Worm (Caenorhabditis elegans): Measurements from ENCODE around the gene twk-39.
A peak's percentile ranks its signal among the peaks of the same experiment; 100 is the strongest.

Gene twk-39

ce11 chrIII:11846365-11846764 lies 50.8 kb downstream of the twk-39 start, which contains the start of gene ntl-3:
Gene ntl-3, minus strand, starts transcription at chrIII:11846465.
- TF ChIP-seq elt-1 (tag; optimal IDR thresholded peaks at IDR 0.05) (no peak), F13H6.1 (tag; optimal IDR thresholded peaks at IDR 0.05) (no peak), mdl-1 (tag; optimal IDR thresholded peaks at IDR 0.05) (no peak), ceh-16 (tag; optimal IDR thresholded peaks at IDR 0.05) (no peak), lin-39 (tag; optimal IDR thresholded peaks at IDR 0.05) (no peak), unc-39 (tag; optimal IDR thresholded peaks at IDR 0.05) (no peak)

- no peak for TF ChIP-seq lin-13 (GFP tag; optimal IDR thresholded peaks at IDR 0.05)
- no peak for TF ChIP-seq lsy-2 (tag; optimal IDR thresholded peaks at IDR 0.05)
- TF ChIP-seq nhr-11 (tag; optimal IDR thresholded peaks at IDR 0.05) = no peak
- no peak for TF ChIP-seq nhr-23 (tag; optimal IDR thresholded peaks at IDR 0.05)
- no peak for TF ChIP-seq sem-4 (tag; optimal IDR thresholded peaks at IDR 0.05)
- no peak for TF ChIP-seq dmd-4 (tag; optimal IDR thresholded peaks at IDR 0.05)
- TF ChIP-seq nhr-21 (tag; optimal IDR thresholded peaks at IDR 0.05) = no peak
- no peak for TF ChIP-seq fos-1 (tag; optimal IDR thresholded peaks at IDR 0.05)
- no peak for TF ChIP-seq crh-2 (tag; optimal IDR thresholded peaks at IDR 0.05)
- TF ChIP-seq R02D3.7 (tag; optimal IDR thresholded peaks at IDR 0.05) = no peak
- no peak for TF ChIP-seq lin-11 (tag; optimal IDR thresholded peaks at IDR 0.05)
Observed at ce11 chrIII:11847014-11847413, 51.5 kb downstream of the twk-39 start.

DNA sequence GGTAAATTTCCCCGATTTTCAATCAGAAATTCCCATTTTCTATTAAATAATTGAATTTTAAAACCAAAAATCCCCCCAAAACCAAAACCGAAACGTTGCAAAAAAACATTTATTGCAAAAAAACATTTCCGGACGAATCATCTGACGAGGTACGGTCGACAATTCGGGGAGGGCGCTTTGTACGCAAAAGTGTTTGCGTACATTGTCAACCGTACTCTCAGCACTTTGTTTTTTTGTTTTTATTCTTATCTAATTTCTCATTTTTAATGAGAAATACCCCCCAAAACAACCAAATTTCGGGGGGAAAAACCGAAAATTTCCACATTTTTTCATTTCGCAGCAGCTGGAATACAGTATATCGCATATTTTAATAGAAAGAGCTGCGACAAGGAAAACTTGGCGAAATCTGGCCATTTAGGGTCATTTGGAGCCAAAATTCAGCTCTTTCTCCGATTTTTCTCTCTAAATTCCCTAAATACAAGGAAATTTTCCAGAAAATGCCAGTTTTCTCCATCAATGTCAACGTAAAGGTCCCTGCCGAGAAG lies 52.2 kb downstream of the twk-39 start, which contains the start of gene mif-1:
Gene mif-1, plus strand, starts transcription at position 495 of the 545 bp plus-strand sequence.
- TF ChIP-seq lin-39 (tag; optimal IDR thresholded peaks at IDR 0.05) (no peak), C34F6.9 (tag; optimal IDR thresholded peaks at IDR 0.05) (peak; percentile 54), nhr-129 (tag; optimal IDR thresholded peaks at IDR 0.05) (peak; percentile 41), zag-1 (tag; optimal IDR thresholded peaks at IDR 0.05) (no peak), nhr-77 (tag; optimal IDR thresholded peaks at IDR 0.05) (no peak), unc-55 (GFP tag; optimal IDR thresholded peaks at IDR 0.05) (peak; percentile 64), lin-13 (GFP tag; optimal IDR thresholded peaks at IDR 0.05) (peak; percentile 32), gmeb-1 (tag; optimal IDR thresholded peaks at IDR 0.05) (peak; percentile 36), nhr-12 (tag; optimal IDR thresholded peaks at IDR 0.05) (no peak), lsy-2 (tag; optimal IDR thresholded peaks at IDR 0.05) (peak; percentile 86 to 98)

- TF ChIP-seq unc-39 (tag; optimal IDR thresholded peaks at IDR 0.05) (no peak), F13H6.1 (tag; optimal IDR thresholded peaks at IDR 0.05) (no peak), nhr-6 (tag; optimal IDR thresholded peaks at IDR 0.05) (no peak), lin-11 (tag; optimal IDR thresholded peaks at IDR 0.05) (no peak), ztf-1 (GFP tag; conservative IDR thresholded peaks at IDR 0.05) (no peak), peb-1 (tag; optimal IDR thresholded peaks at IDR 0.05) (no peak), mdl-1 (tag; optimal IDR thresholded peaks at IDR 0.05) (no peak), C34F6.9 (tag; optimal IDR thresholded peaks at IDR 0.05) (no peak), nhr-237 (tag; optimal IDR thresholded peaks at IDR 0.05) (no peak), nhr-23 (tag; optimal IDR thresholded peaks at IDR 0.05) (no peak), ztf-4 (tag; optimal IDR thresholded peaks at IDR 0.05) (no peak), nhr-129 (tag; optimal IDR thresholded peaks at IDR 0.05) (no peak), blmp-1 (tag; optimal IDR thresholded peaks at IDR 0.05; ENCODE audit: insufficient read depth) (no peak), lsy-2 (tag; optimal IDR thresholded peaks at IDR 0.05) (no peak), gmeb-1 (tag; optimal IDR thresholded peaks at IDR 0.05) (no peak), fos-1 (tag; optimal IDR thresholded peaks at IDR 0.05) (no peak), nhr-21 (tag; optimal IDR thresholded peaks at IDR 0.05) (no peak), elt-1 (tag; optimal IDR thresholded peaks at IDR 0.05) (no peak)
Observed at ce11 chrIII:11848317-11848716, 52.8 kb downstream of the twk-39 start.

DNA sequence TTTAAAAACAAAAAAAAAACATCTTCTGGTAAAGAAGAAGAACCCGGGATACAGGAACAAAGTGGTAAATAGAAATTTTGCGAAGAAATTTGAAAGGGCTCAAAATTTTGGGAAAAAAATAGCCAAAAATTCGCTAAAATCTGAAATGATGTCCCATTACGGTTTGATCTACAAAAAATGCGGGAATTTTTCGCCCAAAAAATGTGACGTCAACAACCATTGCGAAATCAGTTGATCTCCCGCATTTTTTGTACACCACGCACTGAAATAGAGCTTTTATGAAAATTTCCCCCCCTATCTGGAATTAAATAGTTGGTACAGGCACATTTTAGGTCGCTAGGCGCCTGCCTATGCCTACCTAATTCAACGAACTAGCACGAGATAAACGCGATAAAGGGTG lies 54.0 kb downstream of the twk-39 start:
- TF ChIP-seq nhr-12 (tag; optimal IDR thresholded peaks at IDR 0.05) (no peak), nhr-129 (tag; optimal IDR thresholded peaks at IDR 0.05) (no peak), zag-1 (tag; optimal IDR thresholded peaks at IDR 0.05) (no peak), skn-1 (tag; optimal IDR thresholded peaks at IDR 0.05) (no peak), nhr-21 (tag; optimal IDR thresholded peaks at IDR 0.05) (no peak), aly-2 (tag; optimal IDR thresholded peaks at IDR 0.05) (no peak), sem-4 (tag; optimal IDR thresholded peaks at IDR 0.05) (no peak), nhr-237 (tag; optimal IDR thresholded peaks at IDR 0.05) (no peak), peb-1 (tag; optimal IDR thresholded peaks at IDR 0.05) (no peak), ztf-11 (tag; optimal IDR thresholded peaks at IDR 0.05) (no peak), ztf-4 (tag; optimal IDR thresholded peaks at IDR 0.05) (no peak), dmd-4 (tag; optimal IDR thresholded peaks at IDR 0.05) (no peak), sma-3 (GFP tag; optimal IDR thresholded peaks at IDR 0.05) (no peak), lin-11 (tag; optimal IDR thresholded peaks at IDR 0.05) (no peak), unc-39 (tag; optimal IDR thresholded peaks at IDR 0.05) (no peak), C34F6.9 (tag; optimal IDR thresholded peaks at IDR 0.05) (no peak), egl-27 (tag; optimal IDR thresholded peaks at IDR 0.05) (no peak), nhr-23 (tag; optimal IDR thresholded peaks at IDR 0.05) (no peak)

Measured in whole organism, L2 larva.